Fruit fly (Drosophila melanogaster): ENCODE results near the gene CG5397.

dm6 chr2L:1262684-1263083 is 22.8 kb downstream of the CG5397 start:
- TF ChIP-seq ttk (optimal IDR thresholded peaks at IDR 0.05) (no peak), Sin3A (optimal IDR thresholded peaks at IDR 0.05) (no peak), psq (optimal IDR thresholded peaks at IDR 0.05) (no peak), insv (optimal IDR thresholded peaks at IDR 0.05) (no peak), h (optimal IDR thresholded peaks at IDR 0.05) (no peak)
